Comparison of ENCODE assay signal across 1 fruit fly cellular context in the genomic region with DNA sequence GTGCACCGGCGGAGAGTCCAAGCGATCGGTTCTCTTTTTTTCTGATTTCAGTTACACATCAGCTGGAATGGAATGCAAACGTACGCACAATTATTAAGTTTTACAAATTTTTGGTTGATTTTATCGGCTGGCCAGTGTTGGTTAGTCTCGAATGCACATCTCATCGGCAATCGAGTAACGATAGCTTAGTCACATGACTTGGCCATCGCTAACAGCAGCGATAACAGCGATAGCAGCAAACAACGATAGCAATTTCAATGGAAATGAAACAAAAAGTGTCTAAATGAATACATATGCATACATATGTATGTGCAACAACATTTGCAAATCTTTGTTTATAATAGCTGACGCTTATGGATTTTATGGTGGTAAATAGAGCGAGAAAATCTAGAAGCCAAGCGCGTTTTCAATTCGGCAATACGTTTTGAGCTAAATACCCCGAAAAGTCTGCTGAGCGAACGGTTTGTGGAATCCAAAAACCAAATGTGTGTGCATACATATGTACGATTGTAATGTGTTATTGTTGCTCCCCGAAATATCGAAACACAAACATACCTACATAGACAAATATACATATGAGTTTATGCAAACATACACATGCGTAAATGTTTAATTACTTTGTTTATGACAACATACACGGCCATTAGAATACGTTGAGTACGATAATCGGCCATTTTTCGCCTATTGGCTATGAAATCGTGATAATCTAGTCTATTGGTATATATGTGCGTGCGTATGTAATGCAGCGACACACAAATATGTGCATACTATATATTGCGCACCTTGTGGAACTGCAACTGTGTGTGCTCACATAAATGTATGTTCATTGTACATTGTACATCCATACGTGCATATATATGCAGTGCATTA.
TF ChIP-seq lines count a peak whose summit lies in the region.

CG3632 (plus strand) TSS at position 249 of the 870 bp plus-strand sequence.

TF ChIP-seq in whole organism, embryonic, 481 proteins besides CTCF, POLR2A, EP300 and RAD21 (continued from another document):
- TF ChIP-seq schlank (tag; optimal IDR thresholded peaks at IDR 0.05; lab: Kevin White, UChicago) = no peak
- peak; percentile 68; the same call in 1 of the 2 replicates for TF ChIP-seq inv (GFP tag; IDR thresholded peaks at IDR 0.05; lab: Robert Waterston, UW; ENCODE audit: partially characterized antibody)
- TF ChIP-seq CG8924 (tag; optimal IDR thresholded peaks at IDR 0.05; lab: Kevin White, UChicago) = peak; percentile 58
- peak; percentile 46 for TF ChIP-seq sug (tag; optimal IDR thresholded peaks at IDR 0.05; lab: Kevin White, UChicago)
- TF ChIP-seq dmrt99B (tag; optimal IDR thresholded peaks at IDR 0.05; lab: Kevin White, UChicago) = no peak
- TF ChIP-seq knrl (GFP tag; IDR thresholded peaks at IDR 0.05; lab: Robert Waterston, UW; ENCODE audit: partially characterized antibody) = peak; percentile 78
- peak; percentile 64 for TF ChIP-seq sd (tag; optimal IDR thresholded peaks at IDR 0.05; lab: Kevin White, UChicago)
- TF ChIP-seq CG11085 (GFP tag; IDR thresholded peaks at IDR 0.05; lab: Robert Waterston, UW) = peak; percentile 38; the same call in 1 of the 2 replicates
- peak; percentile 39 for TF ChIP-seq CHES-1-like (GFP tag; optimal IDR thresholded peaks at IDR 0.05; lab: Kevin White, UChicago)
- peak; percentile 71 for TF ChIP-seq CG4617 (GFP tag; optimal IDR thresholded peaks at IDR 0.05; lab: Kevin White, UChicago; ENCODE audit: borderline replicate concordance)
- peak; percentile 54; the same call in 1 of the 2 replicates for TF ChIP-seq Xrp1 (GFP tag; IDR thresholded peaks at IDR 0.05; lab: Robert Waterston, UW)
- TF ChIP-seq slbo (GFP tag; IDR thresholded peaks at IDR 0.05; lab: Robert Waterston, UW) = peak; percentile 63; the same call in 1 of the 2 replicates
- no peak for TF ChIP-seq CG7839 (tag; optimal IDR thresholded peaks at IDR 0.05; lab: Kevin White, UChicago)
- TF ChIP-seq dm (GFP tag; optimal IDR thresholded peaks at IDR 0.05; lab: Kevin White, UChicago) = peak; percentile 23
- TF ChIP-seq CG11398 (GFP tag; optimal IDR thresholded peaks at IDR 0.05; lab: Kevin White, UChicago) = peak; percentile 18
- TF ChIP-seq pfk (GFP tag; optimal IDR thresholded peaks at IDR 0.05; lab: Kevin White, UChicago) = peak; percentile 88
- TF ChIP-seq row (GFP tag; IDR thresholded peaks at IDR 0.05; lab: Robert Waterston, UW) = peak; percentile 46
- TF ChIP-seq seq (GFP tag; IDR thresholded peaks at IDR 0.05; lab: Robert Waterston, UW) = no peak
- TF ChIP-seq HmgZ (tag; optimal IDR thresholded peaks at IDR 0.05; lab: Kevin White, UChicago) = peak; percentile 56
- no peak for TF ChIP-seq CG12104 (GFP tag; optimal IDR thresholded peaks at IDR 0.05; lab: Kevin White, UChicago)
- peak; percentile 16 for TF ChIP-seq p53 (GFP tag; optimal IDR thresholded peaks at IDR 0.05; lab: Kevin White, UChicago)
- TF ChIP-seq HLH54F (GFP tag; optimal IDR thresholded peaks at IDR 0.05; lab: Kevin White, UChicago) = peak; percentile 66
- no peak for TF ChIP-seq Eip74EF (GFP tag; optimal IDR thresholded peaks at IDR 0.05; lab: Kevin White, UChicago)
- TF ChIP-seq TFAM (GFP tag; optimal IDR thresholded peaks at IDR 0.05; lab: Kevin White, UChicago) = no peak
- TF ChIP-seq Sin3A (optimal IDR thresholded peaks at IDR 0.05; lab: Kevin White, UChicago) = peak; percentile 54
- TF ChIP-seq otp (GFP tag; IDR thresholded peaks at IDR 0.05; lab: Robert Waterston, UW) = no peak
- TF ChIP-seq tgo (GFP tag; IDR thresholded peaks at IDR 0.05; lab: Robert Waterston, UW) = no peak
- peak; percentile 23 for TF ChIP-seq phol (tag; optimal IDR thresholded peaks at IDR 0.05; lab: Kevin White, UChicago)
- peak; percentile 77 for TF ChIP-seq CG1603 (tag; optimal IDR thresholded peaks at IDR 0.05; lab: Kevin White, UChicago)
- TF ChIP-seq MTF-1 (GFP tag; optimal IDR thresholded peaks at IDR 0.05; lab: Kevin White, UChicago; ENCODE audit: borderline replicate concordance) = no peak
- peak; percentile 71 for TF ChIP-seq Ets97D (GFP tag; optimal IDR thresholded peaks at IDR 0.05; lab: Kevin White, UChicago)
- TF ChIP-seq Dfd (GFP tag; optimal IDR thresholded peaks at IDR 0.05; lab: Kevin White, UChicago) = no peak
- no peak for TF ChIP-seq run (tag; optimal IDR thresholded peaks at IDR 0.05; lab: Kevin White, UChicago)
- TF ChIP-seq CG12942 (GFP tag; optimal IDR thresholded peaks at IDR 0.05; lab: Kevin White, UChicago) = peak; percentile 6
- TF ChIP-seq Hsf (GFP tag; optimal IDR thresholded peaks at IDR 0.05; lab: Kevin White, UChicago) = peak; percentile 45
- TF ChIP-seq CG10431 (GFP tag; optimal IDR thresholded peaks at IDR 0.05; lab: Kevin White, UChicago) = no peak
- peak; percentile 73; the same call in 2 of the 3 replicates for TF ChIP-seq mld (GFP tag; IDR thresholded peaks at IDR 0.05; lab: Robert Waterston, UW; ENCODE audit: partially characterized antibody)
- TF ChIP-seq BEAF-32 (GFP tag; optimal IDR thresholded peaks at IDR 0.05; lab: Kevin White, UChicago) = peak; percentile 82
- peak; percentile 28; the same call in 1 of the 2 replicates for TF ChIP-seq H2.0 (GFP tag; IDR thresholded peaks at IDR 0.05; lab: Robert Waterston, UW)
- TF ChIP-seq gcm (GFP tag; optimal IDR thresholded peaks at IDR 0.05; lab: Kevin White, UChicago) = no peak
- TF ChIP-seq sisA (GFP tag; IDR thresholded peaks at IDR 0.05; lab: Robert Waterston, UW) = no peak
- TF ChIP-seq CG10979 (tag; optimal IDR thresholded peaks at IDR 0.05; lab: Kevin White, UChicago) = no peak
- TF ChIP-seq Dref (GFP tag; IDR thresholded peaks at IDR 0.05; lab: Robert Waterston, UW) = peak; percentile 88
- TF ChIP-seq CG1832 (GFP tag; optimal IDR thresholded peaks at IDR 0.05; lab: Kevin White, UChicago) = no peak
- peak; percentile 94 for TF ChIP-seq CG6791 (GFP tag; IDR thresholded peaks at IDR 0.05; lab: Robert Waterston, UW; ENCODE audit: partially characterized antibody)
- peak; percentile 48 for TF ChIP-seq CG30403 (GFP tag; optimal IDR thresholded peaks at IDR 0.05; lab: Kevin White, UChicago)
- no peak for TF ChIP-seq CG18262 (tag; optimal IDR thresholded peaks at IDR 0.05; lab: Kevin White, UChicago)
- TF ChIP-seq Fer2 (tag; optimal IDR thresholded peaks at IDR 0.05; lab: Kevin White, UChicago) = no peak
- TF ChIP-seq Doc3 (GFP tag; IDR thresholded peaks at IDR 0.05; lab: Robert Waterston, UW; ENCODE audit: partially characterized antibody) = peak; percentile 66
- no peak for TF ChIP-seq gsb-n (tag; optimal IDR thresholded peaks at IDR 0.05; lab: Kevin White, UChicago)
- TF ChIP-seq chinmo (GFP tag; IDR thresholded peaks at IDR 0.05; lab: Robert Waterston, UW; ENCODE audit: partially characterized antibody) = peak; percentile 88; the same call in 3 of the 4 replicates
- no peak for TF ChIP-seq bowl (GFP tag; IDR thresholded peaks at IDR 0.05; lab: Robert Waterston, UW)
- TF ChIP-seq CG18764 (GFP tag; optimal IDR thresholded peaks at IDR 0.05; lab: Kevin White, UChicago) = peak; percentile 6
- peak; percentile 1 for TF ChIP-seq ftz-f1 (GFP tag; optimal IDR thresholded peaks at IDR 0.05; lab: Kevin White, UChicago)
- no peak for TF ChIP-seq CG32772 (GFP tag; IDR thresholded peaks at IDR 0.05; lab: Robert Waterston, UW)
- TF ChIP-seq CkIIα-i1 (GFP tag; IDR thresholded peaks at IDR 0.05; lab: Robert Waterston, UW) = no peak
- peak; percentile 7 for TF ChIP-seq slp2 (GFP tag; optimal IDR thresholded peaks at IDR 0.05; lab: Kevin White, UChicago)
- TF ChIP-seq rib (GFP tag; IDR thresholded peaks at IDR 0.05; lab: Robert Waterston, UW) = peak; percentile 61; the same call in 1 of the 2 replicates
- peak; percentile 60 for TF ChIP-seq chn (GFP tag; optimal IDR thresholded peaks at IDR 0.05; lab: Kevin White, UChicago)
- TF ChIP-seq corto (GFP tag; optimal IDR thresholded peaks at IDR 0.05; lab: Kevin White, UChicago) = no peak
- no peak for TF ChIP-seq CG31365 (tag; optimal IDR thresholded peaks at IDR 0.05; lab: Kevin White, UChicago)
- TF ChIP-seq zfh2 (GFP tag; optimal IDR thresholded peaks at IDR 0.05; lab: Kevin White, UChicago) = peak; percentile 63
- TF ChIP-seq CG3281 (GFP tag; optimal IDR thresholded peaks at IDR 0.05; lab: Kevin White, UChicago) = peak; percentile 23
- TF ChIP-seq CG12744 (GFP tag; optimal IDR thresholded peaks at IDR 0.05; lab: Kevin White, UChicago) = peak; percentile 27
- TF ChIP-seq bigmax (GFP tag; optimal IDR thresholded peaks at IDR 0.05; lab: Kevin White, UChicago) = peak; percentile 53
- TF ChIP-seq CG10543 (GFP tag; optimal IDR thresholded peaks at IDR 0.05; lab: Kevin White, UChicago) = peak; percentile 56
- TF ChIP-seq Camta (GFP tag; optimal IDR thresholded peaks at IDR 0.05; lab: Kevin White, UChicago) = peak; percentile 41
- TF ChIP-seq emc (GFP tag; optimal IDR thresholded peaks at IDR 0.05; lab: Kevin White, UChicago) = no peak
- TF ChIP-seq CG10321 (GFP tag; IDR thresholded peaks at IDR 0.05; lab: Robert Waterston, UW) = no peak
- TF ChIP-seq CG12769 (tag; optimal IDR thresholded peaks at IDR 0.05; lab: Kevin White, UChicago) = no peak
- peak; percentile 17 for TF ChIP-seq CG8290 (GFP tag; optimal IDR thresholded peaks at IDR 0.05; lab: Kevin White, UChicago)
- peak in 1 of 2 experiments; percentile 81 for TF ChIP-seq CG8290 (tag; optimal IDR thresholded peaks at IDR 0.05; lab: Kevin White, UChicago)
- no peak for TF ChIP-seq esg (GFP tag; conservative IDR thresholded peaks at IDR 0.05; lab: Robert Waterston, UW)
- no peak for TF ChIP-seq Tbp (GFP tag; optimal IDR thresholded peaks at IDR 0.05; lab: Kevin White, UChicago)
- peak; percentile 61 for TF ChIP-seq CG7786 (GFP tag; optimal IDR thresholded peaks at IDR 0.05; lab: Kevin White, UChicago)
- TF ChIP-seq CG4360 (GFP tag; IDR thresholded peaks at IDR 0.05; lab: Robert Waterston, UW) = no peak
- TF ChIP-seq CG15696 (tag; optimal IDR thresholded peaks at IDR 0.05; lab: Kevin White, UChicago) = no peak
- peak; percentile 64 for TF ChIP-seq gro (GFP tag; optimal IDR thresholded peaks at IDR 0.05; lab: Kevin White, UChicago)
- TF ChIP-seq zfh1 (GFP tag; IDR thresholded peaks at IDR 0.05; lab: Robert Waterston, UW) = 0 out of 3 replicates have a peak, but pooled peaks have one; percentile 19
- peak; percentile 73 for TF ChIP-seq CG2120 (GFP tag; optimal IDR thresholded peaks at IDR 0.05; lab: Kevin White, UChicago)
- TF ChIP-seq lmd (GFP tag; IDR thresholded peaks at IDR 0.05; lab: Robert Waterston, UW) = no peak; the same call in 1 of the 2 replicates
- 0 out of 3 replicates have a peak, but pooled peaks have one; percentile 10 for TF ChIP-seq CG34422 (GFP tag; IDR thresholded peaks at IDR 0.05; lab: Robert Waterston, UW)
- TF ChIP-seq salm (tag; optimal IDR thresholded peaks at IDR 0.05; lab: Kevin White, UChicago) = no peak
- peak; percentile 26 for TF ChIP-seq trem (tag; optimal IDR thresholded peaks at IDR 0.05; lab: Kevin White, UChicago)
- TF ChIP-seq CG13775 (GFP tag; optimal IDR thresholded peaks at IDR 0.05; lab: Kevin White, UChicago) = peak; percentile 2
- peak; percentile 22 for TF ChIP-seq CG17186 (GFP tag; optimal IDR thresholded peaks at IDR 0.05; lab: Kevin White, UChicago)
- TF ChIP-seq CG9932 (GFP tag; IDR thresholded peaks at IDR 0.05; lab: Robert Waterston, UW) = peak; percentile 86
- peak; percentile 39; the same call in 1 of the 3 replicates for TF ChIP-seq CG6175 (GFP tag; IDR thresholded peaks at IDR 0.05; lab: Robert Waterston, UW)
- peak; percentile 67 for TF ChIP-seq CG3847 (GFP tag; IDR thresholded peaks at IDR 0.05; lab: Robert Waterston, UW)
- peak; percentile 32 for TF ChIP-seq Dp (GFP tag; optimal IDR thresholded peaks at IDR 0.05; lab: Kevin White, UChicago)
- peak; percentile 85 for TF ChIP-seq hb (GFP tag; IDR thresholded peaks at IDR 0.05; lab: Robert Waterston, UW; ENCODE audit: partially characterized antibody)
- TF ChIP-seq fru (optimal IDR thresholded peaks at IDR 0.05; lab: Kevin White, UChicago) = no peak
- peak; percentile 89 for TF ChIP-seq Opbp (GFP tag; IDR thresholded peaks at IDR 0.05; lab: Robert Waterston, UW; ENCODE audit: partially characterized antibody)
- no peak for TF ChIP-seq Deaf1 (tag; optimal IDR thresholded peaks at IDR 0.05; lab: Kevin White, UChicago)
- TF ChIP-seq HLH3B (GFP tag; IDR thresholded peaks at IDR 0.05; lab: Robert Waterston, UW) = no peak
- peak; percentile 78 for TF ChIP-seq CG34224 (GFP tag; IDR thresholded peaks at IDR 0.05; lab: Robert Waterston, UW; ENCODE audit: partially characterized antibody)
- no peak for TF ChIP-seq CG17568 (GFP tag; optimal IDR thresholded peaks at IDR 0.05; lab: Kevin White, UChicago)
- TF ChIP-seq br (optimal IDR thresholded peaks at IDR 0.05; lab: Kevin White, UChicago) = no peak
- peak; percentile 84 for TF ChIP-seq pzg (GFP tag; optimal IDR thresholded peaks at IDR 0.05; lab: Kevin White, UChicago)
- 0 out of 3 replicates have a peak, but pooled peaks have one; percentile 11 for TF ChIP-seq so (GFP tag; IDR thresholded peaks at IDR 0.05; lab: Robert Waterston, UW)
- peak; percentile 90 for TF ChIP-seq sens (GFP tag; lab: Kevin White, UChicago)
- TF ChIP-seq Bgb (GFP tag; IDR thresholded peaks at IDR 0.05; lab: Robert Waterston, UW; ENCODE audit: partially characterized antibody) = peak; percentile 92
- peak; percentile 82 for TF ChIP-seq CG13287 (GFP tag; IDR thresholded peaks at IDR 0.05; lab: Robert Waterston, UW; ENCODE audit: partially characterized antibody)
- peak; percentile 58 for TF ChIP-seq CG7928 (GFP tag; optimal IDR thresholded peaks at IDR 0.05; lab: Kevin White, UChicago)
- TF ChIP-seq CG10209 (GFP tag; optimal IDR thresholded peaks at IDR 0.05; lab: Kevin White, UChicago) = peak; percentile 2
- TF ChIP-seq gcm2 (GFP tag; optimal IDR thresholded peaks at IDR 0.05; lab: Kevin White, UChicago) = peak; percentile 26
- TF ChIP-seq ttk (GFP tag; IDR thresholded peaks at IDR 0.05; lab: Robert Waterston, UW) = no peak
- TF ChIP-seq z (GFP tag; IDR thresholded peaks at IDR 0.05; lab: Robert Waterston, UW) = no peak
- TF ChIP-seq CG3838 (GFP tag; optimal IDR thresholded peaks at IDR 0.05; lab: Kevin White, UChicago) = peak; percentile 92
